Worm (Caenorhabditis elegans): ENCODE results near the gene R10D12.1.

DNA sequence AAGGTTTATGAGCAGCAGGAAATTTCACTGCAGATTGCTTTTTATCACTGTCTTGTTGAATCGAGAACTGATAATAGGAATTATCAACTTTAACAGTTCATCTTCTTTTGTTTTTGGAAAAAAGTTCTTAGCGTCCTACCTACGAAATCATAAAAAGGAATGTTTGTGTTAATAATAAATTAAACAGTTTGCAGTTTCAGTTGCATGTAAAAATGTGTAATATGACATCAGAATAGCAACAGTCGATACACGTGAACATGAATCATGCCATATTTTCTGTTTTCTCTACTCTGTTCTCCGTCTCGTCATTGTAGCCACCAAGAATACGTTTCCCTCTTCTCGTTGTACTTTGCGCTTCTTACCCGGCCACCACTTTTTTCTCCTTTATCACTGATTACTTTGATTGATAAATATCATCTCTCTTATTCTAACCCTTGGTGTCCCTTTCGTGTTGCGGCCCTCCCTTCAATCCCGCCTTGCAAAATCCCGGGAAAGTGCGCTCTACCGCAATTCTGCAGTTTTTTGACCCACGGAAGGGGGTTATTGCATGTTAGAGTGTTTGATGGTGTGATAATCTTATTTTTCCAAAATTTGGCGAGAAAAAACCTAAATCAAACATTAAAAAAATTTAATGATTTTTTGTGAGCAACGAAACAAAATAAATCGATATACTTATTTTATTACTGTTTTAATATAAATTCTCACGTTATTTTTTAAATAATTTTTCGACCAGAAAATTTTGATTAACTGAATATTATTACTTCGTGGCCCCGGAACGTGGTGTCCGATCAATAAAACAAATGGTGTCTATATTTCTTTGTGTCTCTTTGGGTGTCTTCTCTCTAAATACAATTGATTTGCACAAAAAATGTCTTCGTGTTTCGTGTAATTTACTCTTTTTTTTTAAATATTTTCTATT is 41.7 kb downstream of the R10D12.1 start, which contains the start of gene sptl-3:
- TF ChIP-seq egrh-3 (GFP tag; IDR thresholded peaks at IDR 0.05) (no peak), ama-1 (optimal IDR thresholded peaks at IDR 0.05) (no peak), ama-1 (GFP tag; optimal IDR thresholded peaks at IDR 0.05) (no peak), egl-44 (GFP tag; IDR thresholded peaks at IDR 0.05) (no peak), aptf-2 (GFP tag; conservative IDR thresholded peaks at IDR 0.05) (no peak), snpc-4 (GFP tag; optimal IDR thresholded peaks at IDR 0.05) (no peak), snpc-4 (tag; optimal IDR thresholded peaks at IDR 0.05) (no peak), nfya-2 (GFP tag; IDR thresholded peaks at IDR 0.05) (no peak), snpc-3.4 (tag; optimal IDR thresholded peaks at IDR 0.05) (no peak), ceh-40 (GFP tag; IDR thresholded peaks at IDR 0.05) (no peak), athp-1 (tag; optimal IDR thresholded peaks at IDR 0.05) (no peak), ets-4 (GFP tag; optimal IDR thresholded peaks at IDR 0.05) (no peak), snpc-1.1 (tag; optimal IDR thresholded peaks at IDR 0.05; ENCODE audit: insufficient read depth) (no peak)
